Fruit fly (Drosophila melanogaster): ENCODE measurements around the gene CG34302.

dm6 chr3R:9774147-9774546 is 49.5 kb downstream of the CG34302 start, which contains the start of gene Whamy:
- TF ChIP-seq CG1792 (GFP tag; optimal IDR thresholded peaks at IDR 0.05) (no peak), shn (GFP tag; optimal IDR thresholded peaks at IDR 0.05) (no peak), zfh2 (GFP tag; optimal IDR thresholded peaks at IDR 0.05) (no peak)

Measured in whole organism, embryonic.